Fruit fly (Drosophila melanogaster): ENCODE measurements around the gene CG15742.

The CG15742 gene

DNA sequence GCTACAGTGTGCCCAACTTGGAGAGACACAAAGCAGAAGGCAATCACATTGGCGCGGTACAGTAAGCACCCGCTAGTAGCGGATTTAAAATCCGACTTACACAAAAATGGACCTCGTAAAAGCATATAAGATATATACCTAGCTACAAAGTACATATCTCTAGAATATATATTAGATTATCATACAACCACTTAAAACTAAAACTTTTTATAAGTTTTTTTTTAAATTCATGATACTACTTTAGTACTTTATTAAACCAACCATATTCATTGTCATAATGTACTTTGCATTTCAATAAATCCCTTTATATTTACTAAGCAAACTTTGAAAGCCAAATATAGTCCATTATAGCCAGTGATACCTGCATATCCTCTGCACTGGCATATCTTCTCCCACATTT is 16.8 kb upstream of the CG15742 start:
- TF ChIP-seq ey (GFP tag; optimal IDR thresholded peaks at IDR 0.05) (peak; percentile 30), OdsH (GFP tag; optimal IDR thresholded peaks at IDR 0.05) (peak; percentile 43), Abd-B (GFP tag; optimal IDR thresholded peaks at IDR 0.05) (no peak), rgr (GFP tag; optimal IDR thresholded peaks at IDR 0.05) (peak; percentile 66), Jra (GFP tag; optimal IDR thresholded peaks at IDR 0.05) (no peak), fru (GFP tag; optimal IDR thresholded peaks at IDR 0.05) (peak; percentile 21), Dfd (GFP tag; optimal IDR thresholded peaks at IDR 0.05) (no peak), h (GFP tag; optimal IDR thresholded peaks at IDR 0.05) (peak; percentile 76), psq (GFP tag; optimal IDR thresholded peaks at IDR 0.05) (peak; percentile 78), dmrt93B (GFP tag; optimal IDR thresholded peaks at IDR 0.05) (peak; percentile 65), GATAd (GFP tag; optimal IDR thresholded peaks at IDR 0.05) (no peak), HLH106 (tag; optimal IDR thresholded peaks at IDR 0.05) (peak; percentile 81), CG9705 (GFP tag; optimal IDR thresholded peaks at IDR 0.05) (peak; percentile 65), Dif (GFP tag; optimal IDR thresholded peaks at IDR 0.05; ENCODE audit: partially characterized antibody) (no peak), foxo (GFP tag; optimal IDR thresholded peaks at IDR 0.05) (peak in 1 of 2 experiments; percentile 66), brk (GFP tag; optimal IDR thresholded peaks at IDR 0.05) (no peak), Hnf4 (GFP tag; optimal IDR thresholded peaks at IDR 0.05) (peak; percentile 28), Rel (GFP tag; optimal IDR thresholded peaks at IDR 0.05) (no peak), Rel (tag; optimal IDR thresholded peaks at IDR 0.05) (no peak), br (GFP tag; optimal IDR thresholded peaks at IDR 0.05) (no peak), Hr78 (GFP tag; optimal IDR thresholded peaks at IDR 0.05) (no peak), Sp1 (GFP tag; optimal IDR thresholded peaks at IDR 0.05) (peak; percentile 76), Mio (GFP tag; optimal IDR thresholded peaks at IDR 0.05) (no peak), CG32264 (GFP tag; optimal IDR thresholded peaks at IDR 0.05) (no peak), tai (GFP tag; optimal IDR thresholded peaks at IDR 0.05) (no peak), woc (GFP tag; optimal IDR thresholded peaks at IDR 0.05) (peak; percentile 34)

DNA sequence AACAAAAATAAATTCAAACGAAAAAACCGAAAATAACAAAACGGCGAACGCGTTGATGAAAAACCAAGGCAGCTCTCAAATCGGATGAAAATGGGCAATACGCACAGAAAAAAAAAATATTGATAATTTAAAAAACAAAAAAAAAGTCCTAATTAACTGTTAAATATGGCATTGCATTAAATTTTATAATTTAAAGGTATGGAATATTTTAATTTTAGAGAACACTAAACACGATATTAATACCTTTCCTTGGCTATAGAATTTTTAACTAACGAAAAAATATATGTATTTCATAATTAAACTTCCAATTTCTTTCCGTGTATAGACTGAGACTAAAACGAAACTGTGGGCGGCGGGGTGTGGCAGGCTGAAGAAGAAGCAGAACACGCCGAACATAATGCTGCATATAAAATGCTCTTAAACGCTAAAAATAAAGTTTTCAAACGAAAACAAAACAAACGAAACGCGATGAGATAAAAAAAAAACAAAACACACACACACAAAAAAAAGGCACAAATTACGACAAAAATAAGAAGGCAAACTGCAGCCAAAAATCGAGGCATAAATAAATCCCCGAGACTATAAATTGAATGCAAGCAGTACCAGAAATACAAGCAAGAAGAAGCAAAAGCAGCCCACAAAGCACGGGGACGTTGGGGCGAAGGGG is 16.3 kb upstream of the CG15742 start:
- TF ChIP-seq OdsH (GFP tag; optimal IDR thresholded peaks at IDR 0.05) (no peak), CG32264 (GFP tag; optimal IDR thresholded peaks at IDR 0.05) (no peak), CrebA (GFP tag; optimal IDR thresholded peaks at IDR 0.05; ENCODE audit: borderline replicate concordance) (no peak), sv (GFP tag; optimal IDR thresholded peaks at IDR 0.05) (no peak), Abd-B (GFP tag; optimal IDR thresholded peaks at IDR 0.05) (no peak), CG9705 (GFP tag; optimal IDR thresholded peaks at IDR 0.05) (no peak), Sp1 (GFP tag; optimal IDR thresholded peaks at IDR 0.05) (no peak), foxo (GFP tag; optimal IDR thresholded peaks at IDR 0.05) (peak in 1 of 2 experiments; percentile 25), jim (GFP tag; optimal IDR thresholded peaks at IDR 0.05) (no peak), dsf (GFP tag; optimal IDR thresholded peaks at IDR 0.05; ENCODE audit: borderline replicate concordance) (no peak), HLH106 (tag; optimal IDR thresholded peaks at IDR 0.05) (peak; percentile 39), sage (GFP tag; optimal IDR thresholded peaks at IDR 0.05) (no peak), Mio (GFP tag; optimal IDR thresholded peaks at IDR 0.05) (no peak), Dif (GFP tag; optimal IDR thresholded peaks at IDR 0.05; ENCODE audit: partially characterized antibody) (no peak), ey (GFP tag; optimal IDR thresholded peaks at IDR 0.05) (no peak), h (GFP tag; optimal IDR thresholded peaks at IDR 0.05) (peak; percentile 19), tai (GFP tag; optimal IDR thresholded peaks at IDR 0.05) (no peak), Hr78 (GFP tag; optimal IDR thresholded peaks at IDR 0.05) (no peak), Hr83 (GFP tag; optimal IDR thresholded peaks at IDR 0.05; ENCODE audit: poor library complexity, severe bottlenecking) (no peak), Vsx2 (GFP tag; optimal IDR thresholded peaks at IDR 0.05; ENCODE audit: partially characterized antibody) (no peak), dmrt93B (GFP tag; optimal IDR thresholded peaks at IDR 0.05) (no peak), Myc (optimal IDR thresholded peaks at IDR 0.05) (no peak), Rel (GFP tag; optimal IDR thresholded peaks at IDR 0.05) (no peak), Rel (tag; optimal IDR thresholded peaks at IDR 0.05) (peak; percentile 36), rgr (GFP tag; optimal IDR thresholded peaks at IDR 0.05) (no peak), Hnf4 (GFP tag; optimal IDR thresholded peaks at IDR 0.05) (no peak), dl (GFP tag; optimal IDR thresholded peaks at IDR 0.05; ENCODE audit: insufficient read depth in 1 of 2, partially characterized antibody in 2 of 2) (no peak), lola (GFP tag; optimal IDR thresholded peaks at IDR 0.05) (no peak), Dfd (GFP tag; optimal IDR thresholded peaks at IDR 0.05) (no peak)
